Fruit fly (Drosophila melanogaster) whole organism, embryonic: ENCODE data around the gene BTBD9.

Source experiments
- CG11504 ChIP-seq: fragments of 200-800 bp; sonication (Bioruptor generic); optimal IDR thresholded peaks from 3 replicates; lab custom pipeline; 2019; ENCODE audit warnings: missing biosample characterization, mild to moderate bottlenecking, missing genetic modification characterization, moderate library complexity
- CG11695 ChIP-seq: fragments of 200-800 bp; sonication (Bioruptor generic); IDR thresholded peaks from 3 replicates; pipeline ENCODE4 v1.3.6; 2022; ENCODE audit warnings: missing biosample characterization, missing genetic modification characterization
- CG12104 ChIP-seq: fragments of 200-800 bp; sonication (Bioruptor generic); optimal IDR thresholded peaks from 3 replicates; lab custom pipeline; 2016; ENCODE audit warnings: missing biosample characterization, missing genetic modification characterization
- CG12942 ChIP-seq: fragments of 200-800 bp; sonication (Bioruptor generic); optimal IDR thresholded peaks from 3 replicates; lab custom pipeline; 2016; ENCODE audit warnings: missing biosample characterization, missing genetic modification characterization
- CG15269 ChIP-seq: fragments of 200-800 bp; sonication (Bioruptor generic); optimal IDR thresholded peaks from 2 replicates; lab custom pipeline; 2018; ENCODE audit warnings: missing biosample characterization, mild to moderate bottlenecking, missing genetic modification characterization, moderate library complexity
- CG1529 ChIP-seq: fragments of 200-800 bp; sonication (Bioruptor generic); optimal IDR thresholded peaks from 3 replicates; lab custom pipeline; 2018; ENCODE audit warnings: missing biosample characterization, missing genetic modification characterization
- CG17359 ChIP-seq: fragments of 200-800 bp; sonication (Bioruptor generic); optimal IDR thresholded peaks from 3 replicates; lab custom pipeline; 2018; ENCODE audit warnings: missing biosample characterization, mild to moderate bottlenecking, missing genetic modification characterization, moderate library complexity
- CG18011 ChIP-seq: fragments of 200-800 bp; sonication (Bioruptor generic); optimal IDR thresholded peaks from 2 replicates; lab custom pipeline; 2017; ENCODE audit warnings: missing biosample characterization, missing genetic modification characterization, mild to moderate bottlenecking, moderate library complexity, missing genotype
- CG2199 ChIP-seq: fragments of 200-800 bp; sonication (Bioruptor generic); IDR thresholded peaks from 3 replicates; pipeline ENCODE4 v1.3.6; 2022; ENCODE audit warnings: missing biosample characterization, missing genetic modification characterization
- CG3163 ChIP-seq: fragments of 200-800 bp; sonication (Bioruptor generic); optimal IDR thresholded peaks from 3 replicates; lab custom pipeline; 2016; ENCODE audit warnings: missing biosample characterization, missing genetic modification characterization
- CG32532 ChIP-seq: fragments of 200-800 bp; sonication (Bioruptor generic); IDR thresholded peaks from 2 replicates; pipeline ENCODE4 v1.3.6; 2022; ENCODE audit warnings: missing biosample characterization, missing genetic modification characterization
- CG32772 ChIP-seq: fragments of 200-800 bp; sonication (Bioruptor generic); IDR thresholded peaks from 2 replicates; pipeline ENCODE4 v1.3.6; 2022; ENCODE audit warnings: missing biosample characterization, missing genetic modification characterization
- CG34224 ChIP-seq: fragments of 200-800 bp; sonication (Bioruptor generic); IDR thresholded peaks from 3 replicates; pipeline ENCODE4 v1.3.6; 2022; ENCODE audit warnings: missing biosample characterization, missing genetic modification characterization; ENCODE audit not compliant: partially characterized antibody
- CG4360 ChIP-seq: fragments of 200-800 bp; sonication (Bioruptor generic); IDR thresholded peaks from 2 replicates; pipeline ENCODE4 v1.3.6; 2022; ENCODE audit warnings: missing biosample characterization, missing genetic modification characterization
- CG4424 ChIP-seq: fragments of 200-800 bp; sonication (Bioruptor generic); optimal IDR thresholded peaks from 3 replicates; lab custom pipeline; 2016; ENCODE audit warnings: missing biosample characterization, missing genetic modification characterization
- CG4707 ChIP-seq: fragments of 200-800 bp; sonication (Bioruptor generic); optimal IDR thresholded peaks from 2 replicates; lab custom pipeline; 2018; ENCODE audit warnings: missing biosample characterization, mild to moderate bottlenecking, missing genetic modification characterization, moderate library complexity
- CG5953 ChIP-seq: fragments of 200-800 bp; sonication (Bioruptor generic); IDR thresholded peaks from 2 replicates; pipeline ENCODE4 v1.3.6; 2022; ENCODE audit warnings: missing biosample characterization, missing genetic modification characterization
- CG6683 ChIP-seq: fragments of 200-800 bp; sonication (Bioruptor generic); optimal IDR thresholded peaks from 2 replicates; lab custom pipeline; 2017; ENCODE audit warnings: missing biosample characterization, mild to moderate bottlenecking, missing genetic modification characterization, missing genetic modification reagents
- CG9876 ChIP-seq: fragments of 200-800 bp; sonication (Bioruptor generic); optimal IDR thresholded peaks from 2 replicates; lab custom pipeline; 2016; ENCODE audit warnings: missing biosample characterization, missing genetic modification characterization
- CHES-1-like ChIP-seq: fragments of 200-800 bp; sonication (Bioruptor generic); optimal IDR thresholded peaks from 2 replicates; lab custom pipeline; 2016; ENCODE audit warnings: missing biosample characterization, missing genetic modification characterization
- D19B ChIP-seq: fragments of 200-800 bp; sonication (Bioruptor generic); optimal IDR thresholded peaks from 2 replicates; lab custom pipeline; 2017; ENCODE audit warnings: missing biosample characterization, mild to moderate bottlenecking, missing genetic modification characterization
- Doc3 ChIP-seq: fragments of 200-800 bp; sonication (Bioruptor generic); IDR thresholded peaks from 3 replicates; pipeline ENCODE4 v1.3.6; 2022; ENCODE audit warnings: missing biosample characterization, missing genetic modification characterization; ENCODE audit not compliant: partially characterized antibody
- Dref ChIP-seq: fragments of 200-800 bp; sonication (Bioruptor generic); IDR thresholded peaks from 2 replicates; pipeline ENCODE4 v1.3.6; 2022; ENCODE audit warnings: missing biosample characterization, missing genetic modification characterization
- Drgx ChIP-seq: fragments of 200-800 bp; sonication (Bioruptor generic); IDR thresholded peaks from 2 replicates; pipeline ENCODE4 v1.3.6; 2022; ENCODE audit warnings: missing biosample characterization, missing genetic modification characterization
- Hsf ChIP-seq: fragments of 200-800 bp; sonication (Bioruptor generic); optimal IDR thresholded peaks from 3 replicates; lab custom pipeline; 2016; ENCODE audit warnings: missing biosample characterization, missing genetic modification characterization
- NK7.1 ChIP-seq: fragments of 200-800 bp; sonication (Bioruptor generic); optimal IDR thresholded peaks from 3 replicates; lab custom pipeline; 2016; ENCODE audit warnings: missing biosample characterization, missing genetic modification characterization
- Nf-YA ChIP-seq: fragments of 200-800 bp; sonication (Bioruptor generic); IDR thresholded peaks from 2 replicates; pipeline ENCODE4 v1.3.6; 2022; ENCODE audit warnings: missing biosample characterization, missing genetic modification characterization
- Spps ChIP-seq: fragments of 200-800 bp; sonication (Bioruptor generic); optimal IDR thresholded peaks from 2 replicates; lab custom pipeline; 2018; ENCODE audit warnings: missing biosample characterization, mild to moderate bottlenecking, missing genetic modification characterization
- Ssrp ChIP-seq: fragments of 200-800 bp; sonication (Bioruptor generic); optimal IDR thresholded peaks from 2 replicates; lab custom pipeline; 2018; ENCODE audit warnings: missing biosample characterization, mild to moderate bottlenecking, missing genetic modification characterization, moderate library complexity
- Tbp ChIP-seq: fragments of >200 bp; optimal IDR thresholded peaks from 2 replicates; lab custom pipeline; 2018; ENCODE audit warnings: missing biosample characterization, missing genetic modification characterization
- ac ChIP-seq: fragments of 200-800 bp; sonication (Bioruptor generic); optimal IDR thresholded peaks from 3 replicates; lab custom pipeline; 2017; ENCODE audit warnings: missing biosample characterization, mild to moderate bottlenecking, missing genetic modification characterization
- amos ChIP-seq: fragments of 200-800 bp; sonication (Bioruptor generic); IDR thresholded peaks from 2 replicates; pipeline ENCODE4 v1.3.6; 2022; ENCODE audit warnings: missing biosample characterization, missing genetic modification characterization; ENCODE audit not compliant: partially characterized antibody
- ara ChIP-seq: fragments of 200-800 bp; sonication (Bioruptor generic); IDR thresholded peaks from 2 replicates; pipeline ENCODE4 v1.3.6; 2022; ENCODE audit warnings: missing biosample characterization, missing genetic modification characterization
- az2 ChIP-seq: fragments of 200-800 bp; sonication (Bioruptor generic); optimal IDR thresholded peaks from 3 replicates; lab custom pipeline; 2016; ENCODE audit warnings: missing biosample characterization, missing genetic modification characterization
- caup ChIP-seq: fragments of 200-800 bp; sonication (Bioruptor generic); optimal IDR thresholded peaks from 3 replicates; lab custom pipeline; 2017; ENCODE audit warnings: missing biosample characterization, mild to moderate bottlenecking, missing genetic modification characterization, moderate library complexity; ENCODE audit not compliant: severe bottlenecking
- cg ChIP-seq: fragments of 200-800 bp; sonication (Bioruptor generic); optimal IDR thresholded peaks from 3 replicates; lab custom pipeline; 2019; ENCODE audit warnings: missing biosample characterization, mild to moderate bottlenecking, missing genetic modification characterization, moderate library complexity
- ems ChIP-seq: fragments of 200-800 bp; sonication (Bioruptor generic); optimal IDR thresholded peaks from 3 replicates; lab custom pipeline; 2016; ENCODE audit warnings: missing biosample characterization, missing genetic modification characterization
- ftz-f1 ChIP-seq: fragments of 200-800 bp; sonication (Bioruptor generic); optimal IDR thresholded peaks from 2 replicates; lab custom pipeline; 2016; ENCODE audit warnings: missing biosample characterization, missing genetic modification characterization
- gcm ChIP-seq: fragments of 200-800 bp; sonication (Bioruptor generic); optimal IDR thresholded peaks from 2 replicates; lab custom pipeline; 2019; ENCODE audit warnings: missing biosample characterization, mild to moderate bottlenecking, missing genetic modification characterization, moderate library complexity
- gem ChIP-seq: fragments of 200-800 bp; sonication (Bioruptor generic); optimal IDR thresholded peaks from 2 replicates; lab custom pipeline; 2019; ENCODE audit warnings: missing biosample characterization, mild to moderate bottlenecking, missing genetic modification characterization, moderate library complexity
- jigr1 ChIP-seq: fragments of 200-800 bp; sonication (Bioruptor generic); IDR thresholded peaks from 3 replicates; pipeline ENCODE4 v1.3.6; 2022; ENCODE audit warnings: missing biosample characterization, missing genetic modification characterization
- kni ChIP-seq: fragments of 200-800 bp; sonication (Bioruptor generic); optimal IDR thresholded peaks from 3 replicates; lab custom pipeline; 2017; ENCODE audit warnings: mild to moderate bottlenecking, missing biosample characterization, missing genetic modification reagents, missing genetic modification characterization
- mld ChIP-seq: fragments of 200-800 bp; sonication (Bioruptor generic); IDR thresholded peaks from 3 replicates; pipeline ENCODE4 v1.3.6; 2022; ENCODE audit warnings: missing biosample characterization, missing genetic modification characterization; ENCODE audit not compliant: partially characterized antibody
- nmo ChIP-seq: fragments of 200-800 bp; sonication (Bioruptor generic); optimal IDR thresholded peaks from 2 replicates; lab custom pipeline; 2018; ENCODE audit warnings: missing biosample characterization, mild to moderate bottlenecking, missing genetic modification characterization, moderate library complexity
- odd ChIP-seq: fragments of 200-800 bp; sonication (Bioruptor generic); optimal IDR thresholded peaks from 2 replicates; lab custom pipeline; 2017; ENCODE audit warnings: missing biosample characterization, mild to moderate bottlenecking, missing genetic modification characterization
- scrt ChIP-seq: fragments of 200-800 bp; sonication (Bioruptor generic); optimal IDR thresholded peaks from 2 replicates; lab custom pipeline; 2018; ENCODE audit warnings: missing biosample characterization, mild to moderate bottlenecking, missing genetic modification characterization, moderate library complexity
- sug ChIP-seq: fragments of 200-800 bp; optimal IDR thresholded peaks from 2 replicates; lab custom pipeline; 2019; ENCODE audit warnings: missing biosample characterization, mild to moderate bottlenecking, missing genetic modification characterization, moderate library complexity
- vvl ChIP-seq: fragments of 200-800 bp; sonication (Bioruptor generic); IDR thresholded peaks from 2 replicates; pipeline ENCODE4 v1.3.6; 2022; ENCODE audit warnings: missing biosample characterization, missing genetic modification characterization
- z ChIP-seq: fragments of 200-800 bp; sonication (Bioruptor generic); IDR thresholded peaks from 3 replicates; pipeline ENCODE4 v1.3.6; 2022; ENCODE audit warnings: missing biosample characterization, missing genetic modification characterization

The BTBD9 gene

DNA sequence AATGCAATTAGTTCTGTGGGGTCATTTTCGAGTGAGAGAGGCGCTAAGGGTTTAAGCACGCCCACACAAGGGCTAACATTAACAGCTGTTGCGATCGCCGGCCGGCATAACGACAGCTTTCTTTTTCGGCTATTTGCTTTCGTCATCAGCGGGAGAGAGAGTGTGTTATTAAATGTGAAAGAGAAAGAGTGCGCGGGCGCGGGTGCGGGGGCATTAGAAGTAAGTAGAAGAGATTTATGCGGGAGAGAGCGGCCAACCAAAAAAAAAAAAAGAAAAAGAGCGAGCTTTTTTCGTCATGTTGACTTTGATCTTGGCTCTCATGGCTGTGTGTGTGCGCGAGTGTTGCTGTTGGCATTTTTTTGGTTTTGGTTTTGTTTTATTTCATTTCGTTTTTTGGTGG is 45.8 kb downstream of the BTBD9 start (continued):
- TF ChIP-seq CG1529, result no peak
- TF ChIP-seq sug, result peak; percentile 26
- peak; percentile 34; the same call in 1 of the 2 replicates for TF ChIP-seq vvl
- peak; percentile 49 for TF ChIP-seq Drgx (GFP tag; lab: Robert Waterston, UW)
- TF ChIP-seq CG34224 (GFP tag; lab: Robert Waterston, UW), result peak; percentile 14; the same call in 1 of the 3 replicates
- no peak for TF ChIP-seq jigr1 (GFP tag; lab: Robert Waterston, UW)
- 0 out of 2 replicates have a peak, but pooled peaks have one; percentile 30 for TF ChIP-seq ara (GFP tag; lab: Robert Waterston, UW)
- TF ChIP-seq CG11695 (GFP tag; lab: Robert Waterston, UW), result 0 out of 3 replicates have a peak, but pooled peaks have one; percentile 7
- peak; percentile 87 for TF ChIP-seq CG3163 (GFP tag; lab: Kevin White, UChicago)
- no peak for TF ChIP-seq CG15269 (tag; lab: Kevin White, UChicago)
- TF ChIP-seq Spps (tag; lab: Kevin White, UChicago), result no peak
- peak; percentile 23 for TF ChIP-seq cg (GFP tag; lab: Kevin White, UChicago)
- TF ChIP-seq D19B (GFP tag; lab: Kevin White, UChicago), result no peak
- peak; percentile 30; the same call in 1 of the 2 replicates for TF ChIP-seq CG32772 (GFP tag; lab: Robert Waterston, UW)

DNA sequence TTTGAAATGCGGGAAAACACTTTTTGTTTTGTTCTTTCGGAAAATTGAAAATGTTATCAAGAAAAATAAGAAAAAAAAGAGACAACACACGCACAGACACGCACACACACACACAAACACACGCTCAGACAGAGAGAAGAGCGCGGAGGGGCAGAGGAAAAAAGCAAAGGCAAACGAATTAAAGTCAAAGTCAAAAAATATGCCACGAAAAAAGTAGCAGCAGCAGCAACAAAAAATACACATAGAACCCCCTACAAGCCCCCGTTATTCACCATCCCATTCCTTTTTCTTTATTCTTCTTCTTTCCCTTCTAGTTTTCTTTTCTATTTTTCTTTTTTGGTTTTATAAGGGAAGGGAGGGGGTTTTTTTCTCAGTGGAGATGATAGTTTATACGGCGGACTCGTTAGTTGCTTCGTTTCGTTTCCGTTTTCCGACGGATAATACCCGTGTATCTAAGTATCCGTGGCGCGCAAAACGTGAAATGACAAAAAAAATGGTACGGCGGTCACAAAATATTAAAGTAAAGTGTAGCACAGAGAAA is 46.6 kb downstream of the BTBD9 start:
- TF ChIP-seq kni (GFP tag; lab: Kevin White, UChicago), result no peak
- TF ChIP-seq CG5953, result no peak
- no peak for TF ChIP-seq odd (GFP tag; lab: Kevin White, UChicago)
- TF ChIP-seq CG4360 (GFP tag; lab: Robert Waterston, UW), result peak; percentile 14; the same call in 1 of the 2 replicates
- TF ChIP-seq Doc3 (GFP tag; lab: Robert Waterston, UW), result no peak
- no peak for TF ChIP-seq CG18011 (GFP tag; lab: Kevin White, UChicago)
- no peak for TF ChIP-seq gcm
- peak; percentile 65 for TF ChIP-seq CG2199
- TF ChIP-seq Nf-YA (GFP tag; lab: Robert Waterston, UW), result no peak
- TF ChIP-seq CG4707 (GFP tag; lab: Kevin White, UChicago), result no peak
- TF ChIP-seq az2 (GFP tag; lab: Kevin White, UChicago), result no peak
- no peak for TF ChIP-seq CG11504
- TF ChIP-seq cg (GFP tag; lab: Kevin White, UChicago), result peak; percentile 43
- TF ChIP-seq mld (GFP tag; lab: Robert Waterston, UW), result no peak
- no peak for TF ChIP-seq Ssrp (tag; lab: Kevin White, UChicago)
- no peak for TF ChIP-seq CG4424 (GFP tag; lab: Kevin White, UChicago)
- peak; percentile 76 for TF ChIP-seq CG17359 (tag; lab: Kevin White, UChicago)
- TF ChIP-seq Hsf, result peak; percentile 1
- TF ChIP-seq CG32532 (GFP tag; lab: Robert Waterston, UW), result no peak; the same call in 1 of the 2 replicates
- TF ChIP-seq NK7.1, result no peak
- TF ChIP-seq CG12104 (GFP tag; lab: Kevin White, UChicago), result no peak
- no peak for TF ChIP-seq scrt (GFP tag; lab: Kevin White, UChicago)
- TF ChIP-seq nmo, result no peak
- TF ChIP-seq caup (GFP tag; lab: Kevin White, UChicago), result no peak
- TF ChIP-seq z (GFP tag; lab: Robert Waterston, UW), result peak; percentile 79; the same call in 2 of the 3 replicates
- no peak for TF ChIP-seq CG6683 (GFP tag; lab: Kevin White, UChicago)
- TF ChIP-seq CG12942 (GFP tag; lab: Kevin White, UChicago), result no peak
- no peak for TF ChIP-seq CG9876
- TF ChIP-seq CHES-1-like, result no peak
- TF ChIP-seq CG32772 (GFP tag; lab: Robert Waterston, UW), result peak; percentile 51; the same call in 1 of the 2 replicates
- TF ChIP-seq Dref (GFP tag; lab: Robert Waterston, UW), result no peak
- TF ChIP-seq gem (tag; lab: Kevin White, UChicago), result no peak
- no peak for TF ChIP-seq ac
- TF ChIP-seq Tbp (GFP tag; lab: Kevin White, UChicago), result no peak
- TF ChIP-seq amos (GFP tag; lab: Robert Waterston, UW), result 0 out of 2 replicates have a peak, but pooled peaks have one; percentile 25
- no peak for TF ChIP-seq ems (GFP tag; lab: Kevin White, UChicago)
- no peak for TF ChIP-seq ftz-f1
